Worm (Caenorhabditis elegans): ENCODE results near the gene T04B2.8.

T04B2.8 gene

DNA sequence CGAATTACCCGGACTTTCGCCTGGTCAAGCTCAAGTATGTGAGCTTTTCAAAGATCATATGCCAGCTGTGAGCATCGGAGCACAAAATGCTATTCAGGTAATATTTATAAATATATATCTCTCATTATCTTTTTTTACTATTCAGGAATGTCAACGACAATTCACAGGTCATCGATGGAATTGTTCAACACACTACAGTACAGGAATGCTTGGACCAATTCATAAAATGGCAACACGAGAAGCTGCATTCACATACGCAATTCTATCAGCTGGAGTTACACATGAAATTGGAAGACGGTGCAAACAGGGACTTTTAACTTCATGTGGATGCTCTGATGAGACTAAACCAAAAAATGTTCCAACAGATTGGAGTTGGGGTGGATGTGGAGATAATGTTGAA is 17.3 kb upstream of the T04B2.8 start:
- TF ChIP-seq fkh-8 (tag; optimal IDR thresholded peaks at IDR 0.05) = no peak
- TF ChIP-seq ceh-63 (GFP tag; optimal IDR thresholded peaks at IDR 0.05) = no peak
- TF ChIP-seq Y116A8C.19 (tag; optimal IDR thresholded peaks at IDR 0.05; ENCODE audit: borderline replicate concordance) = no peak
- no peak for TF ChIP-seq isw-1 (GFP tag; IDR thresholded peaks at IDR 0.05)
- TF ChIP-seq ceh-90 (tag; optimal IDR thresholded peaks at IDR 0.05) = no peak
- no peak for TF ChIP-seq grh-1 (GFP tag; IDR thresholded peaks at IDR 0.05)
- no peak for TF ChIP-seq unc-98 (GFP tag; IDR thresholded peaks at IDR 0.05)
- no peak for TF ChIP-seq vab-15 (tag; optimal IDR thresholded peaks at IDR 0.05)
- TF ChIP-seq hlh-17 (GFP tag; optimal IDR thresholded peaks at IDR 0.05; ENCODE audit: borderline replicate concordance) = no peak

DNA sequence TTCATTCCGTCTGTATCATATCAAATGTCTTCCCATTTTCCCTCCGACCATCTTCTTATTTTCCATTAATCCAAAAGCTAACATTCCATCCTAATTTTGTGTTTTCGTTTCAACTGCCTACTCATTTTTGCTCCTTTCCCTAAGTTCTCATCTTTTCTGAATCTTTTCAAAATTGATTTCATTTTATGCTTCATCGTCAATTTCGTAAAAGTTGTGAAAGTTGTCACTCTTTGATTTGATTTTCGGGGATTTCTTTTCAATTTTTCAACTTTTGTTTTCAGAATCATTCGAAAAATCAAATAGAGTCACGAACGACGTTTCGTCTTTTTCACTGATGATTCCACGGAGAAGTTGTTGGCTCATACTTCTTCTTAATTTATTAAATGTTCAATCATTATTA is 16.6 kb upstream of the T04B2.8 start, which contains the start of gene cwn-2:
cwn-2 (plus strand) TSS at position 276 of the 400 bp plus-strand sequence.
- no peak for TF ChIP-seq efl-1 (optimal IDR thresholded peaks at IDR 0.05)
- TF ChIP-seq efl-1 (GFP tag; optimal IDR thresholded peaks at IDR 0.05 in 1 of 2) = peak in 1 of 2 experiments; percentile 91
- peak; percentile 86 for TF ChIP-seq fkh-10 (GFP tag; optimal IDR thresholded peaks at IDR 0.05)
- no peak for TF ChIP-seq egl-13 (tag; optimal IDR thresholded peaks at IDR 0.05)

- TF ChIP-seq tlp-1 (tag; optimal IDR thresholded peaks at IDR 0.05) (no peak), elt-2 (tag; optimal IDR thresholded peaks at IDR 0.05) (peak; percentile 22)
These were observed 15.5 kb upstream of the T04B2.8 start for ce11 chrIV:10066456-10066855.

ce11 chrIV:10065159-10065558 is 14.2 kb upstream of the T04B2.8 start:
- TF ChIP-seq tbx-2 (tag; optimal IDR thresholded peaks at IDR 0.05) (no peak), lin-14 (GFP tag; optimal IDR thresholded peaks at IDR 0.05) (peak; percentile 52), Y116A8C.19 (tag; optimal IDR thresholded peaks at IDR 0.05; ENCODE audit: borderline replicate concordance) (no peak), ama-1 (optimal IDR thresholded peaks at IDR 0.05) (no peak), unc-86 (tag; optimal IDR thresholded peaks at IDR 0.05) (no peak), lin-39 (tag; optimal IDR thresholded peaks at IDR 0.05) (peak; percentile 62), fkh-10 (GFP tag; optimal IDR thresholded peaks at IDR 0.05) (no peak), C34B4.2 (tag; optimal IDR thresholded peaks at IDR 0.05) (no peak), snu-23 (GFP tag; optimal IDR thresholded peaks at IDR 0.05) (no peak), jun-1 (tag; optimal IDR thresholded peaks at IDR 0.05) (no peak), mdl-1 (tag; optimal IDR thresholded peaks at IDR 0.05) (no peak), fkh-8 (tag; optimal IDR thresholded peaks at IDR 0.05) (no peak)

DNA sequence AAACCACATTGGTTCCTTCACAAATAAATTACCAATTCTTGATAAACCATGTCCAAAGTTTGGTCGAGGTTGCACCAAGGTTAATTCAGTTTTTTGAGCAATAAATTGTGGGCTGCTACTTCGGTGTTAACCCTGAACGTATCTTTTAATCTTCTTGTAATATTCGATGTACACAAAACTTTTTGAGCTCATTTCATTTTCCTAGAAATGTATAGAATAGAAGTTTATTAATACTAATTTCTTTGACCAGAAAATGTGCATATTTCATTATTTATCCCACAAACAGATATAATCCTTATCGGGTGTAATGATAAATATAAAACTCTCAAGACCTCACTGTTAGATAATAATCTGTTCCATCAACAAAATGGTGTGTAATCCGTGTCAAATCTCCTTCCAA is 13.0 kb upstream of the T04B2.8 start:
- TF ChIP-seq skn-1 (tag; optimal IDR thresholded peaks at IDR 0.05) = no peak
- TF ChIP-seq efl-1 (optimal IDR thresholded peaks at IDR 0.05) = no peak
- TF ChIP-seq efl-1 (GFP tag; optimal IDR thresholded peaks at IDR 0.05 in 1 of 2) = peak in 1 of 2 experiments; percentile 68
- peak; percentile 82 for TF ChIP-seq dsc-1 (tag; optimal IDR thresholded peaks at IDR 0.05)

ce11 chrIV:10062728-10063127 is 11.7 kb upstream of the T04B2.8 start, which contains the start of gene ipla-7:
TSS of gene ipla-7 (minus strand) at chrIV:10062849.
- TF ChIP-seq swsn-7 (tag; optimal IDR thresholded peaks at IDR 0.05) (peak; percentile 20), egl-13 (tag; optimal IDR thresholded peaks at IDR 0.05) (peak; percentile 7), fkh-8 (tag; optimal IDR thresholded peaks at IDR 0.05) (peak; percentile 56), dpl-1 (GFP tag; optimal IDR thresholded peaks at IDR 0.05) (peak in 1 of 3 experiments; percentile 20), nhr-47 (tag; optimal IDR thresholded peaks at IDR 0.05) (peak; percentile 15), nhr-71 (tag; optimal IDR thresholded peaks at IDR 0.05) (peak; percentile 51), isw-1 (GFP tag; IDR thresholded peaks at IDR 0.05) (no peak), lin-35 (GFP tag; optimal IDR thresholded peaks at IDR 0.05) (peak in 1 of 2 experiments; percentile 11), lin-14 (GFP tag; optimal IDR thresholded peaks at IDR 0.05) (peak; percentile 80), nhr-28 (tag; optimal IDR thresholded peaks at IDR 0.05) (no peak), ceh-82 (tag; optimal IDR thresholded peaks at IDR 0.05) (peak in 1 of 3 experiments; percentile 56), unc-86 (tag; optimal IDR thresholded peaks at IDR 0.05) (peak; percentile 15), efl-1 (optimal IDR thresholded peaks at IDR 0.05) (peak in 1 of 2 experiments; percentile 5), efl-1 (GFP tag; optimal IDR thresholded peaks at IDR 0.05 in 1 of 2) (peak in 1 of 2 experiments; percentile 82), fkh-10 (GFP tag; optimal IDR thresholded peaks at IDR 0.05) (peak; percentile 16), ets-5 (GFP tag; IDR thresholded peaks at IDR 0.05) (no peak), lsy-2 (tag; optimal IDR thresholded peaks at IDR 0.05) (peak in 1 of 2 experiments; percentile 28), tlp-1 (tag; optimal IDR thresholded peaks at IDR 0.05) (no peak), snpc-4 (tag; optimal IDR thresholded peaks at IDR 0.05) (no peak), tbx-2 (tag; optimal IDR thresholded peaks at IDR 0.05) (peak; percentile 7), alr-1 (tag; optimal IDR thresholded peaks at IDR 0.05; ENCODE audit: borderline replicate concordance) (no peak)

Data from whole organism, L1 larva.